Worm (Caenorhabditis elegans): Measurements from ENCODE around the gene rad-23.

The rad-23 gene

DNA sequence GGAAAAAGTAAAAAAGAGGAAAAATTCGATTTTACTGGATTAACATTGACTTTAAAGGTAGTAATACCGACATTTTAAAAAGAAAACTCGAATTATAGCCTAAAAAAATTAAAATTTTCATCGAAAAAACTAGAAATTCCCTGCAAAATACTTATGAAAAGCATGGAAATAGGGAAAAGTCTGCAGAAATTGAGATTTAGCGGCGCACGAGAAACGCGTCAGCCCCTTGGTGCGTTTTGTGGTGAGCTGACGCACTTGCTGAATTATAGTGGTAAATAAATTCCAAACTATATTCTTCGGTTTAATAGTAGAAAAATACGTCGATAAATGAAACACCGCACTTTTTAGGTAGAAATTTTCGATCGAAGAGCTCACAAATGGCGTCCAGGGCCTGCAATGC lies 41.9 kb upstream of the rad-23 start:
- peak; percentile 96 for TF ChIP-seq aha-1 (tag)
- no peak for TF ChIP-seq mdt-29 (GFP tag; IDR thresholded peaks at IDR 0.05)
- TF ChIP-seq rbr-2 (tag; optimal IDR thresholded peaks at IDR 0.05): peak; percentile 15
- TF ChIP-seq hlh-11 (tag; optimal IDR thresholded peaks at IDR 0.05): peak; percentile 25
- peak; percentile 31; the same call in 1 of the 2 replicates for TF ChIP-seq lin-38 (GFP tag; IDR thresholded peaks at IDR 0.05)
- TF ChIP-seq snpc-1.2 (GFP tag; IDR thresholded peaks at IDR 0.05): 0 out of 2 replicates have a peak, but pooled peaks have one; percentile 17
- TF ChIP-seq ceh-62 (tag; optimal IDR thresholded peaks at IDR 0.05): no peak
- TF ChIP-seq dpl-1 (GFP tag; optimal IDR thresholded peaks at IDR 0.05): peak; percentile 50
- no peak for TF ChIP-seq lin-15B (tag; optimal IDR thresholded peaks at IDR 0.05)
- peak; percentile 29 for TF ChIP-seq lin-13 (GFP tag; optimal IDR thresholded peaks at IDR 0.05)
- peak; percentile 50 for TF ChIP-seq mep-1 (tag; optimal IDR thresholded peaks at IDR 0.05)
- TF ChIP-seq dve-1 (tag; optimal IDR thresholded peaks at IDR 0.05; ENCODE audit: insufficient read depth): peak; percentile 43
- TF ChIP-seq mes-2 (tag; optimal IDR thresholded peaks at IDR 0.05; ENCODE audit: poor library complexity, severe bottlenecking): peak; percentile 38
- no peak for TF ChIP-seq sdz-12 (GFP tag; optimal IDR thresholded peaks at IDR 0.05)
- TF ChIP-seq lsy-2 (tag; optimal IDR thresholded peaks at IDR 0.05): peak in 1 of 2 experiments; percentile 70
- no peak for TF ChIP-seq nhr-10 (tag; optimal IDR thresholded peaks at IDR 0.05)
- TF ChIP-seq nhr-77 (tag; optimal IDR thresholded peaks at IDR 0.05): peak; percentile 1
- TF ChIP-seq unc-62 (GFP tag; optimal IDR thresholded peaks at IDR 0.05 in 1 of 2): peak in 1 of 2 experiments; percentile 42
- TF ChIP-seq unc-62 (tag; optimal IDR thresholded peaks at IDR 0.05): no peak
- TF ChIP-seq F44E2.7 (GFP tag; IDR thresholded peaks at IDR 0.05): no peak

DNA sequence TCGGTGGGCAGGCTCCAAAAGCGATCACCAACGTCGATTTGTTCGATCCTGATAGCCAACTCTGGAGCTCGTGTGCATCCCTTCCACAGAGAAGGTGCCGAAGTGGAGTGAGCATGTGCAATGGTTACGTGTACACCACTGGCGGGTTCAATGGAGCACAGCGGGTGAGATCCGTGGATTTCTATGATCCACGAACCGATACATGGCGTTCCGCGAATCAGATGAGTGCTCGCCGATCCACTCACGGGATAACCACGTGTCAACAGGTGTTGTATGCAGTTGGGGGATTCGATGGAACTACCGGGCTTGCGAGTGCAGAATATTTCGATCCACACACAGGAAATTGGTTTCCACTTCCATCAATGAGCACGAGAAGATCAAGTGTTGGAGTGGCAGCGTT lies 38.3 kb upstream of the rad-23 start:
- no peak for TF ChIP-seq lin-29 (GFP tag; IDR thresholded peaks at IDR 0.05)
- 0 out of 2 replicates have a peak, but pooled peaks have one; percentile 16 for TF ChIP-seq ctbp-1 (GFP tag; IDR thresholded peaks at IDR 0.05)
- TF ChIP-seq D1046.2 (GFP tag; IDR thresholded peaks at IDR 0.05): peak; percentile 81; the same call in 1 of the 2 replicates
- TF ChIP-seq zfp-3 (GFP tag; conservative IDR thresholded peaks at IDR 0.05): no peak
- peak; percentile 48 for TF ChIP-seq aly-2 (tag; optimal IDR thresholded peaks at IDR 0.05)
- peak in 1 of 2 experiments; percentile 56 for TF ChIP-seq unc-62 (GFP tag; optimal IDR thresholded peaks at IDR 0.05 in 1 of 2)
- TF ChIP-seq unc-62 (tag; optimal IDR thresholded peaks at IDR 0.05): no peak
- peak; percentile 38 for TF ChIP-seq set-16 (GFP tag; IDR thresholded peaks at IDR 0.05)

DNA sequence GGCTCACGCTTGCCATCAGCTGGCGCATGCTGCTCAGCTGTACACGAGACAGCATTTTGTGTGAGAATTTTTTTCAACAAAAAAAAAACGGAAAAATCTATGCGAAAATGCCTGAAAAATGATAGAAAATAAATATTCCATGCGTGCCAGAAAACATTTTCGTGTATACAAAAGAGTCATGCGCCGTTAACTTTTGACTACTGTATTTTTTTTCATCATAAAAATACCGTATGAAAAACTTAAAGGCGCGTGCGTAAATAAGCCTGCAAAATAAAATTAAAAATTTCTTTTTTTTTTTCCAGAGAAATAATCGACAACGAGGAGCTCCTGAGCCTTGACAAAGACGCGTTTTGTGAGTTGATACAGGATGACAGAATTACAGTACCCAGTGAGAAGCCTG lies 37.4 kb upstream of the rad-23 start:
- TF ChIP-seq hlh-30 (tag; optimal IDR thresholded peaks at IDR 0.05; ENCODE audit: insufficient read depth): no peak
- TF ChIP-seq F26F4.8 (GFP tag; conservative IDR thresholded peaks at IDR 0.05): no peak
- no peak for TF ChIP-seq snpc-1.2 (GFP tag; IDR thresholded peaks at IDR 0.05)
- TF ChIP-seq set-16 (GFP tag; IDR thresholded peaks at IDR 0.05): no peak

DNA sequence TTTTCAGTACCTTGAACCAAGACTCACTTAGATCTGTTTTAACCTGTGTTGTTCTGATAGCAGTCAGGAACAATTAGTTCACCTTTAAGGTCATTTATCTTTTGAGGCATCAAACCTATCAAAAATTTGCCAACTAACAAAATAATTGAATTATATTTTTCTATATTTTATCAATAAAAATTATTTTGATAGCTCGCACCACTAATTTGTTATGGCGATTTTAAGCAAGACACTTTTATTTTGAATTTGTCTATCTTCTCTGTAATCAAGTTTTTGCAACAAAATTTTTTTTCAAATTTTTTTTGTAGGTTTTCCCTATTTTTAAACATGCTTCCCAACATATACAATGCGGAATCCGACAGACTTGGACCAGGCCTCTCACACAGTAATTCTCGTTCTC lies 36.1 kb upstream of the rad-23 start, which contains the start of gene kel-1:
TSS of gene kel-1 (plus strand) at position 301 of the 400 bp plus-strand sequence.
- TF ChIP-seq Y75B8A.6 (GFP tag; IDR thresholded peaks at IDR 0.05) (no peak), saeg-2 (GFP tag; IDR thresholded peaks at IDR 0.05) (no peak), mxl-3 (GFP tag; optimal IDR thresholded peaks at IDR 0.05) (no peak), ztf-11 (tag; optimal IDR thresholded peaks at IDR 0.05) (no peak), nhr-76 (tag; optimal IDR thresholded peaks at IDR 0.05) (no peak), daf-19 (GFP tag; conservative IDR thresholded peaks at IDR 0.05) (no peak), spr-3 (GFP tag; optimal IDR thresholded peaks at IDR 0.05) (no peak), nhr-77 (tag; optimal IDR thresholded peaks at IDR 0.05) (no peak), lim-7 (GFP tag; IDR thresholded peaks at IDR 0.05) (no peak), Y48G9A.11 (GFP tag; IDR thresholded peaks at IDR 0.05) (no peak), nhr-102 (tag; optimal IDR thresholded peaks at IDR 0.05) (no peak), attf-4 (tag; optimal IDR thresholded peaks at IDR 0.05) (no peak), mes-2 (tag; optimal IDR thresholded peaks at IDR 0.05; ENCODE audit: poor library complexity, severe bottlenecking) (no peak), fos-1 (tag; optimal IDR thresholded peaks at IDR 0.05) (no peak), ceh-82 (tag; optimal IDR thresholded peaks at IDR 0.05) (no peak), hif-1 (tag; optimal IDR thresholded peaks at IDR 0.05) (no peak), pqm-1 (tag; optimal IDR thresholded peaks at IDR 0.05) (no peak), spr-1 (tag; optimal IDR thresholded peaks at IDR 0.05) (no peak)

Data from whole organism, L4 larva.